Worm (Caenorhabditis elegans): ENCODE measurements around the gene nrde-3.

Gene nrde-3

ce11 chrX:371761-372285 is at the start of gene nrde-3:
Gene nrde-3, plus strand, starts transcription at chrX:372235.
- TF ChIP-seq ceh-22 (tag; optimal IDR thresholded peaks at IDR 0.05) (no peak), tbx-2 (tag; optimal IDR thresholded peaks at IDR 0.05) (peak; percentile 36), pag-3 (tag; optimal IDR thresholded peaks at IDR 0.05; ENCODE audit: borderline replicate concordance) (no peak), ceh-45 (GFP tag; IDR thresholded peaks at IDR 0.05) (no peak), pros-1 (tag; optimal IDR thresholded peaks at IDR 0.05) (no peak), gmeb-2 (tag; optimal IDR thresholded peaks at IDR 0.05) (no peak), fax-1 (tag; optimal IDR thresholded peaks at IDR 0.05) (no peak)

ce11 chrX:324021-324420 is 48.0 kb upstream of the nrde-3 start:
- TF ChIP-seq F13H6.1 (tag; optimal IDR thresholded peaks at IDR 0.05) (no peak), tbx-7 (tag; optimal IDR thresholded peaks at IDR 0.05) (no peak), hlh-30 (tag; optimal IDR thresholded peaks at IDR 0.05; ENCODE audit: insufficient read depth) (peak; percentile 39), ceh-6 (GFP tag; optimal IDR thresholded peaks at IDR 0.05) (no peak), nfya-1 (tag; optimal IDR thresholded peaks at IDR 0.05) (peak; percentile 50), pha-4 (tag; optimal IDR thresholded peaks at IDR 0.05) (no peak), elt-4 (tag; optimal IDR thresholded peaks at IDR 0.05) (no peak), rnt-1 (tag; optimal IDR thresholded peaks at IDR 0.05) (no peak), K09A11.1 (tag; optimal IDR thresholded peaks at IDR 0.05; ENCODE audit: insufficient read depth) (no peak), hlh-6 (tag; optimal IDR thresholded peaks at IDR 0.05) (no peak), lim-6 (tag; optimal IDR thresholded peaks at IDR 0.05) (no peak), sox-2 (GFP tag; IDR thresholded peaks at IDR 0.05) (no peak), C38D4.7 (GFP tag; optimal IDR thresholded peaks at IDR 0.05) (no peak), ceh-45 (GFP tag; IDR thresholded peaks at IDR 0.05) (no peak), eyg-1 (tag; optimal IDR thresholded peaks at IDR 0.05) (no peak), ets-4 (tag; optimal IDR thresholded peaks at IDR 0.05) (no peak), tbx-2 (tag; optimal IDR thresholded peaks at IDR 0.05) (peak; percentile 18), ceh-14 (tag; optimal IDR thresholded peaks at IDR 0.05) (peak; percentile 48), ceh-9 (tag; optimal IDR thresholded peaks at IDR 0.05) (no peak), unc-42 (tag; optimal IDR thresholded peaks at IDR 0.05) (peak; percentile 32), hlh-15 (tag; optimal IDR thresholded peaks at IDR 0.05) (no peak), T23F11.4 (GFP tag; optimal IDR thresholded peaks at IDR 0.05) (no peak), ceh-18 (tag; optimal IDR thresholded peaks at IDR 0.05) (peak; percentile 45), sdc-2 (tag; optimal IDR thresholded peaks at IDR 0.05) (no peak), ceh-31 (tag; optimal IDR thresholded peaks at IDR 0.05) (peak; percentile 45)

ce11 chrX:325597-326161 is 46.4 kb upstream of the nrde-3 start, which contains the start of gene M02E1.1:
Gene M02E1.1, plus strand, starts transcription at chrX:326111.
- TF ChIP-seq ceh-48 (tag; optimal IDR thresholded peaks at IDR 0.05) (peak; percentile 88), ttx-3 (tag; optimal IDR thresholded peaks at IDR 0.05) (no peak)

ce11 chrX:328736-329135 is 43.3 kb upstream of the nrde-3 start:
- no peak for TF ChIP-seq zip-5 (tag; optimal IDR thresholded peaks at IDR 0.05)
- no peak for TF ChIP-seq nfya-1 (tag; optimal IDR thresholded peaks at IDR 0.05)
- no peak for TF ChIP-seq C08G9.2 (tag; optimal IDR thresholded peaks at IDR 0.05)
- no peak for TF ChIP-seq pha-4 (tag; optimal IDR thresholded peaks at IDR 0.05)
- no peak for TF ChIP-seq che-1 (tag; optimal IDR thresholded peaks at IDR 0.05)
- no peak for TF ChIP-seq fax-1 (tag; optimal IDR thresholded peaks at IDR 0.05)
- TF ChIP-seq ceh-19 (GFP tag; optimal IDR thresholded peaks at IDR 0.05), result no peak

All from whole organism, late embryonic.